Fruit fly (Drosophila melanogaster) whole organism, embryonic: ENCODE results near the gene CG1607.

Experiments used
- CG11247 ChIP-seq: fragments of 200-800 bp; sonication (Bioruptor generic); IDR thresholded peaks from 2 replicates; pipeline ENCODE4 v1.3.6; 2022; ENCODE audit warnings: missing biosample characterization, missing genetic modification characterization
- CG11504 ChIP-seq: fragments of 200-800 bp; sonication (Bioruptor generic); optimal IDR thresholded peaks from 3 replicates; lab custom pipeline; 2019; ENCODE audit warnings: missing biosample characterization, mild to moderate bottlenecking, missing genetic modification characterization, moderate library complexity
- CG15011 ChIP-seq: fragments of 200-800 bp; sonication (Bioruptor generic); optimal IDR thresholded peaks from 3 replicates; lab custom pipeline; 2018; ENCODE audit warnings: missing biosample characterization, mild to moderate bottlenecking, missing genetic modification characterization
- CG17385 ChIP-seq: fragments of 200-800 bp; sonication (Bioruptor generic); optimal IDR thresholded peaks from 3 replicates; lab custom pipeline; 2018; ENCODE audit warnings: missing biosample characterization, mild to moderate bottlenecking, missing genetic modification characterization
- CG18599 ChIP-seq: fragments of 200-800 bp; sonication (Bioruptor generic); optimal IDR thresholded peaks from 3 replicates; lab custom pipeline; 2017; ENCODE audit warnings: missing biosample characterization, missing genetic modification characterization, mild to moderate bottlenecking, moderate library complexity, missing genetic modification reagents
- CG2120 ChIP-seq: fragments of 200-800 bp; sonication (Bioruptor generic); optimal IDR thresholded peaks from 3 replicates; lab custom pipeline; 2016; ENCODE audit warnings: missing biosample characterization, missing genetic modification characterization
- CG2678 ChIP-seq: fragments of 200-800 bp; sonication (Bioruptor generic); optimal IDR thresholded peaks from 3 replicates; lab custom pipeline; 2019; ENCODE audit warnings: missing biosample characterization, mild to moderate bottlenecking, missing genetic modification characterization, moderate library complexity
- CG30431 ChIP-seq: fragments of 200-800 bp; sonication (Bioruptor generic); optimal IDR thresholded peaks from 2 replicates; lab custom pipeline; 2017; ENCODE audit warnings: missing biosample characterization, missing genetic modification characterization
- CG3281 ChIP-seq: fragments of 200-800 bp; sonication (Bioruptor generic); optimal IDR thresholded peaks from 3 replicates; lab custom pipeline; 2017; ENCODE audit warnings: missing biosample characterization, mild to moderate bottlenecking, missing genetic modification characterization
- CG3847 ChIP-seq: fragments of 200-800 bp; sonication (Bioruptor generic); IDR thresholded peaks from 2 replicates; pipeline ENCODE4 v1.3.6; 2022; ENCODE audit warnings: missing biosample characterization, missing genetic modification characterization
- CG6765 ChIP-seq: fragments of 200-800 bp; sonication (Bioruptor generic); optimal IDR thresholded peaks from 3 replicates; lab custom pipeline; 2017; ENCODE audit warnings: missing biosample characterization, mild to moderate bottlenecking, missing genetic modification characterization
- CG6854 ChIP-seq: fragments of 200-800 bp; sonication (Bioruptor generic); optimal IDR thresholded peaks from 3 replicates; lab custom pipeline; 2017; ENCODE audit warnings: missing biosample characterization, mild to moderate bottlenecking, missing genetic modification characterization
- CG7556 ChIP-seq: fragments of 200-800 bp; sonication (Bioruptor generic); optimal IDR thresholded peaks from 2 replicates; lab custom pipeline; 2017; ENCODE audit warnings: missing biosample characterization, mild to moderate bottlenecking, missing genetic modification characterization
- CG7839 ChIP-seq: fragments of 200-800 bp; sonication (Bioruptor generic); optimal IDR thresholded peaks from 3 replicates; lab custom pipeline; 2018; ENCODE audit warnings: missing biosample characterization, mild to moderate bottlenecking, missing genetic modification characterization, moderate library complexity
- CG8290 ChIP-seq, 3 experiments: fragments of 200-800 bp; sonication (Bioruptor generic); optimal IDR thresholded peaks; 2 replicates each; lab custom pipeline; 2016 to 2019; ENCODE audit warnings: missing biosample characterization in 3 of 3, missing genetic modification characterization in 3 of 3, mild to moderate bottlenecking in 2 of 3, moderate library complexity in 1 of 3
- CG9817 ChIP-seq: fragments of 200-800 bp; sonication (Bioruptor generic); optimal IDR thresholded peaks from 2 replicates; lab custom pipeline; 2018; ENCODE audit warnings: missing biosample characterization, mild to moderate bottlenecking, missing genetic modification characterization, moderate library complexity
- CkIIα-i1 ChIP-seq: fragments of 200-800 bp; sonication (Bioruptor generic); IDR thresholded peaks from 2 replicates; pipeline ENCODE4 v1.3.6; 2022; ENCODE audit warnings: missing biosample characterization, missing genetic modification characterization
- CoRest ChIP-seq: fragments of 200-800 bp; sonication (Bioruptor generic); optimal IDR thresholded peaks from 3 replicates; lab custom pipeline; 2018; ENCODE audit warnings: missing biosample characterization, mild to moderate bottlenecking, missing genetic modification characterization, moderate library complexity
- CrebB ChIP-seq: fragments of 200-800 bp; sonication (Bioruptor generic); optimal IDR thresholded peaks from 3 replicates; lab custom pipeline; 2018; ENCODE audit warnings: missing biosample characterization, mild to moderate bottlenecking, missing genetic modification characterization
- D19A ChIP-seq: fragments of 200-800 bp; optimal IDR thresholded peaks from 3 replicates; lab custom pipeline; 2019; ENCODE audit warnings: missing biosample characterization, mild to moderate bottlenecking, missing genetic modification characterization, moderate library complexity
- D19B ChIP-seq: fragments of 200-800 bp; sonication (Bioruptor generic); optimal IDR thresholded peaks from 2 replicates; lab custom pipeline; 2017; ENCODE audit warnings: missing biosample characterization, mild to moderate bottlenecking, missing genetic modification characterization
- HHEX ChIP-seq: fragments of 200-800 bp; sonication (Bioruptor generic); optimal IDR thresholded peaks from 3 replicates; lab custom pipeline; 2017; ENCODE audit warnings: missing biosample characterization, mild to moderate bottlenecking, missing genetic modification characterization, missing genetic modification reagents
- Hmr ChIP-seq: fragments of 200-800 bp; sonication (Bioruptor generic); optimal IDR thresholded peaks from 3 replicates; lab custom pipeline; 2017; ENCODE audit warnings: mild to moderate bottlenecking, missing biosample characterization, missing genetic modification reagents, missing genetic modification characterization
- Hmx ChIP-seq: fragments of 200-800 bp; sonication (Bioruptor generic); optimal IDR thresholded peaks from 2 replicates; lab custom pipeline; 2016; ENCODE audit warnings: missing biosample characterization, missing genetic modification characterization
- Hr51 ChIP-seq, 2 experiments: fragments of 200-800 bp; sonication (Bioruptor generic); optimal IDR thresholded peaks; 2 replicates in 1 of 2; 3 replicates in 1 of 2; lab custom pipeline; 2016 to 2018; ENCODE audit warnings: missing biosample characterization in 2 of 2, missing genetic modification characterization in 2 of 2, mild to moderate bottlenecking in 1 of 2, moderate library complexity in 1 of 2
- Lpt ChIP-seq: fragments of >200 bp; optimal IDR thresholded peaks from 2 replicates; lab custom pipeline; 2018; ENCODE audit warnings: missing biosample characterization, missing genetic modification characterization
- Max ChIP-seq: fragments of 200-800 bp; sonication (Bioruptor generic); optimal IDR thresholded peaks from 2 replicates; lab custom pipeline; 2016; ENCODE audit warnings: missing biosample characterization, mild to moderate bottlenecking, missing genetic modification characterization
- Meics ChIP-seq: fragments of 200-800 bp; sonication (Bioruptor generic); optimal IDR thresholded peaks from 2 replicates; lab custom pipeline; 2017; ENCODE audit warnings: missing biosample characterization, mild to moderate bottlenecking, missing genetic modification characterization
- Myb ChIP-seq: fragments of 200-800 bp; sonication (Bioruptor generic); optimal IDR thresholded peaks from 2 replicates; lab custom pipeline; 2016; ENCODE audit warnings: missing biosample characterization, missing genetic modification characterization
- Nf-YC ChIP-seq: fragments of 200-800 bp; optimal IDR thresholded peaks from 3 replicates; lab custom pipeline; 2019; ENCODE audit warnings: missing biosample characterization, mild to moderate bottlenecking, missing genetic modification characterization, moderate library complexity
- Ptx1 ChIP-seq: fragments of 200-800 bp; sonication (Bioruptor generic); IDR thresholded peaks from 2 replicates; pipeline ENCODE4 v1.3.6; 2022; ENCODE audit warnings: missing biosample characterization, missing genetic modification characterization
- TFAM ChIP-seq: fragments of 200-800 bp; sonication (Bioruptor generic); optimal IDR thresholded peaks from 2 replicates; lab custom pipeline; 2017; ENCODE audit warnings: missing biosample characterization, missing genetic modification characterization, inconsistent platforms
- az2 ChIP-seq: fragments of 200-800 bp; sonication (Bioruptor generic); optimal IDR thresholded peaks from 3 replicates; lab custom pipeline; 2016; ENCODE audit warnings: missing biosample characterization, missing genetic modification characterization
- bab2 ChIP-seq: fragments of 200-800 bp; sonication (Bioruptor generic); optimal IDR thresholded peaks from 2 replicates; lab custom pipeline; 2016; ENCODE audit warnings: missing biosample characterization, missing genetic modification characterization
- bcd ChIP-seq: fragments of 200-800 bp; sonication (Bioruptor generic); optimal IDR thresholded peaks from 2 replicates; lab custom pipeline; 2017; ENCODE audit warnings: missing biosample characterization, mild to moderate bottlenecking, missing genetic modification characterization
- dmrt99B ChIP-seq: fragments of 200-800 bp; sonication (Bioruptor generic); optimal IDR thresholded peaks from 2 replicates; lab custom pipeline; 2018; ENCODE audit warnings: missing biosample characterization, mild to moderate bottlenecking, missing genetic modification characterization, moderate library complexity
- eve ChIP-seq, 2 experiments: fragments of >200 bp; optimal IDR thresholded peaks; 2 replicates each; lab custom pipeline; 2017; ENCODE audit warnings: missing biosample characterization in 2 of 2, missing genetic modification characterization in 2 of 2
- gcm2 ChIP-seq: fragments of 200-800 bp; sonication (Bioruptor generic); optimal IDR thresholded peaks from 2 replicates; lab custom pipeline; 2016; ENCODE audit warnings: missing biosample characterization, missing genetic modification characterization
- grau ChIP-seq: fragments of 200-800 bp; optimal IDR thresholded peaks from 3 replicates; lab custom pipeline; 2019; ENCODE audit warnings: missing biosample characterization, mild to moderate bottlenecking, missing genetic modification characterization, moderate library complexity
- grn ChIP-seq: fragments of 200-800 bp; sonication (Bioruptor generic); optimal IDR thresholded peaks from 3 replicates; lab custom pipeline; 2017; ENCODE audit warnings: missing biosample characterization, missing genetic modification characterization
- gro ChIP-seq: fragments of 200-800 bp; sonication (Bioruptor generic); optimal IDR thresholded peaks from 2 replicates; lab custom pipeline; 2016; ENCODE audit warnings: missing biosample characterization, missing genetic modification characterization
- ham ChIP-seq: fragments of 200-800 bp; sonication (Bioruptor generic); IDR thresholded peaks from 2 replicates; pipeline ENCODE4 v1.3.6; 2022; ENCODE audit warnings: missing biosample characterization, missing genetic modification characterization
- ind ChIP-seq: fragments of 200-800 bp; sonication (Bioruptor generic); optimal IDR thresholded peaks from 3 replicates; lab custom pipeline; 2016; ENCODE audit warnings: missing biosample characterization, missing genetic modification characterization
- jing ChIP-seq: fragments of 200-800 bp; sonication (Bioruptor generic); optimal IDR thresholded peaks from 2 replicates; lab custom pipeline; 2018; ENCODE audit warnings: missing biosample characterization, mild to moderate bottlenecking, missing genetic modification characterization
- lab ChIP-seq: fragments of 200-800 bp; sonication (Bioruptor generic); optimal IDR thresholded peaks from 3 replicates; lab custom pipeline; 2017; ENCODE audit warnings: missing biosample characterization, missing genetic modification characterization, mild to moderate bottlenecking, moderate library complexity, missing genetic modification reagents
- nmo ChIP-seq: fragments of 200-800 bp; sonication (Bioruptor generic); optimal IDR thresholded peaks from 2 replicates; lab custom pipeline; 2018; ENCODE audit warnings: missing biosample characterization, mild to moderate bottlenecking, missing genetic modification characterization, moderate library complexity
- row ChIP-seq: fragments of 200-800 bp; sonication (Bioruptor generic); IDR thresholded peaks from 3 replicates; pipeline ENCODE4 v1.3.6; 2022; ENCODE audit warnings: missing biosample characterization, missing genetic modification characterization
- sens ChIP-seq: fragments of 200-800 bp; sonication (Bioruptor generic); peaks from one replicate; lab custom pipeline; 2016; ENCODE audit warnings: missing biosample characterization, missing genetic modification characterization
- so ChIP-seq: fragments of 200-800 bp; sonication (Bioruptor generic); IDR thresholded peaks from 3 replicates; pipeline ENCODE4 v1.3.6; 2022; ENCODE audit warnings: missing biosample characterization, missing genetic modification characterization
- z ChIP-seq: fragments of 200-800 bp; sonication (Bioruptor generic); IDR thresholded peaks from 3 replicates; pipeline ENCODE4 v1.3.6; 2022; ENCODE audit warnings: missing biosample characterization, missing genetic modification characterization

CG1607 gene

DNA sequence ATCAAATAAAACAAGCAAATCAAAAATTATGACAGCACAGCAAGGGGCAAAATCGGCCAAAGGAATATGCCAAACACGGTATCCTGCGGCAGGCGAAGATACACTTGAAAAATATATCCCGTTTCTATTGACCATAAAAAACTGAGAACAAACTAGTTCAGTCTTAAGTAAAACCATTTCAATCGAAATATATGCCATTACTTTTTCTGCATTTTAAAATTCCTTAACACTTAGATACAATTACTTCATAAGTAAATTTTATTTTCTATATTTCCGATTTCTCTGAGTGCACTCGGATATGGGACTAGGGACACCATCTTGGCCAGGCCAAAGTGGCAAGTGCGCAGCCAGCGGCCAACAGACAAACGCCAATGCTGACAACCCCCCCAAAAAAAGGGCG, 18.3 kb upstream of the CG1607 start (continued):
- TF ChIP-seq CG8290 (GFP tag; optimal IDR thresholded peaks at IDR 0.05; lab: Kevin White, UChicago) (no peak), CG8290 (tag; optimal IDR thresholded peaks at IDR 0.05; lab: Kevin White, UChicago) (peak in 1 of 2 experiments; percentile 9), grau (tag; lab: Kevin White, UChicago) (peak; percentile 58), CG18599 (GFP tag; lab: Kevin White, UChicago) (peak; percentile 61), Hmx (GFP tag; lab: Kevin White, UChicago) (no peak), CG17385 (GFP tag; lab: Kevin White, UChicago) (peak; percentile 18), CG11247 (GFP tag; lab: Robert Waterston, UW) (no peak), z (GFP tag; lab: Robert Waterston, UW) (no peak), eve (GFP tag; optimal IDR thresholded peaks at IDR 0.05; lab: Kevin White, UChicago) (no peak), Lpt (GFP tag; lab: Kevin White, UChicago) (no peak), Myb (no peak), TFAM (GFP tag; lab: Kevin White, UChicago) (no peak), CoRest (peak; percentile 10), CG3847 (GFP tag; lab: Robert Waterston, UW) (peak; percentile 21; the same call in 1 of the 2 replicates), gro (GFP tag; lab: Kevin White, UChicago) (no peak), CG30431 (GFP tag; lab: Kevin White, UChicago) (no peak), CG9817 (tag; lab: Kevin White, UChicago) (peak; percentile 23), Nf-YC (tag; lab: Kevin White, UChicago) (no peak), az2 (GFP tag; lab: Kevin White, UChicago) (no peak)

dm6 chr3R:31369054-31369453, 12.9 kb upstream of the CG1607 start:
- TF ChIP-seq D19B (peak; percentile 3), Hr51 (GFP tag; optimal IDR thresholded peaks at IDR 0.05; lab: Kevin White, UChicago) (no peak), CkIIα-i1 (GFP tag; lab: Robert Waterston, UW) (no peak), gcm2 (GFP tag; lab: Kevin White, UChicago) (no peak), sens (GFP tag; lab: Kevin White, UChicago) (no peak), Ptx1 (GFP tag; lab: Robert Waterston, UW) (0 out of 2 replicates have a peak, but pooled peaks have one; percentile 8), HHEX (peak; percentile 6), Hmr (peak; percentile 12), CG7556 (peak; percentile 26), ind (peak; percentile 7), CrebB (tag; lab: Kevin White, UChicago) (no peak), Meics (peak; percentile 56), CG3281 (peak; percentile 35), CG6854 (GFP tag; lab: Kevin White, UChicago) (peak; percentile 10), lab (peak; percentile 54), CG2120 (GFP tag; lab: Kevin White, UChicago) (peak; percentile 29), CG2678 (tag; lab: Kevin White, UChicago) (peak; percentile 52), CG6765 (GFP tag; lab: Kevin White, UChicago) (no peak), dmrt99B (peak; percentile 20), ham (no peak), D19A (peak; percentile 53), so (GFP tag; lab: Robert Waterston, UW) (no peak), bab2 (GFP tag; lab: Kevin White, UChicago) (peak; percentile 50), CG15011 (GFP tag; lab: Kevin White, UChicago) (peak; percentile 17), gro (GFP tag; lab: Kevin White, UChicago) (peak; percentile 15), grn (GFP tag; lab: Kevin White, UChicago) (peak; percentile 6), row (GFP tag; lab: Robert Waterston, UW) (0 out of 3 replicates have a peak, but pooled peaks have one; percentile 21), CG7839 (peak; percentile 61), bcd (GFP tag; lab: Kevin White, UChicago) (peak; percentile 17), Max (GFP tag; lab: Kevin White, UChicago) (no peak), nmo (peak; percentile 19), CG11504 (tag; lab: Kevin White, UChicago) (peak; percentile 35), jing (GFP tag; lab: Kevin White, UChicago) (no peak)
